Worm (Caenorhabditis elegans): ENCODE measurements around the gene algn-6.

Gene algn-6

ce11 chrII:8012071-8013031 is 27.3 kb upstream of the algn-6 start, which contains the start of gene DH11.2 (continued):
- TF ChIP-seq attf-3 (GFP tag; conservative IDR thresholded peaks at IDR 0.05), result no peak

- TF ChIP-seq pha-4 (tag; optimal IDR thresholded peaks at IDR 0.05), result peak; percentile 14
- peak; percentile 75 for TF ChIP-seq F33H1.4 (GFP tag; IDR thresholded peaks at IDR 0.05)
- peak; percentile 77; the same call in 1 of the 2 replicates for TF ChIP-seq Y67H2A.10 (GFP tag; conservative IDR thresholded peaks at IDR 0.05)
- no peak for TF ChIP-seq nhr-179 (tag; optimal IDR thresholded peaks at IDR 0.05)
- TF ChIP-seq madf-3 (GFP tag; IDR thresholded peaks at IDR 0.05), result 0 out of 2 replicates have a peak, but pooled peaks have one; percentile 73
- no peak for TF ChIP-seq tbx-9 (tag; optimal IDR thresholded peaks at IDR 0.05; ENCODE audit: borderline replicate concordance)
- no peak for TF ChIP-seq atf-7 (tag; optimal IDR thresholded peaks at IDR 0.05)
- TF ChIP-seq die-1 (tag; optimal IDR thresholded peaks at IDR 0.05), result peak; percentile 20
- TF ChIP-seq hlh-26 (GFP tag; conservative IDR thresholded peaks at IDR 0.05), result no peak
- peak; percentile 54; the same call in 1 of the 2 replicates for TF ChIP-seq K11D2.4 (GFP tag; IDR thresholded peaks at IDR 0.05)
- TF ChIP-seq pbrm-1 (GFP tag; IDR thresholded peaks at IDR 0.05), result peak; percentile 51; the same call in 1 of the 2 replicates
- TF ChIP-seq Y56A3A.18 (GFP tag; IDR thresholded peaks at IDR 0.05), result peak; percentile 63; the same call in 1 of the 2 replicates
- TF ChIP-seq akir-1 (GFP tag; optimal IDR thresholded peaks at IDR 0.05), result no peak
- no peak for TF ChIP-seq F55B11.4 (tag; optimal IDR thresholded peaks at IDR 0.05; ENCODE audit: borderline replicate concordance, insufficient read depth)
- peak; percentile 0 for TF ChIP-seq somi-1 (GFP tag; optimal IDR thresholded peaks at IDR 0.05)
- peak; percentile 26 for TF ChIP-seq attf-5 (GFP tag; optimal IDR thresholded peaks at IDR 0.05)
- TF ChIP-seq snpc-1.3 (tag; optimal IDR thresholded peaks at IDR 0.05; ENCODE audit: insufficient read depth), result no peak
- no peak for TF ChIP-seq F39B2.1 (GFP tag; IDR thresholded peaks at IDR 0.05)
- no peak for TF ChIP-seq hmg-20 (GFP tag; IDR thresholded peaks at IDR 0.05)
- no peak for TF ChIP-seq nhr-120 (GFP tag; IDR thresholded peaks at IDR 0.05)
- no peak for TF ChIP-seq F52B5.7 (tag; optimal IDR thresholded peaks at IDR 0.05)
- TF ChIP-seq repo-1 (tag; optimal IDR thresholded peaks at IDR 0.05), result peak; percentile 69
- TF ChIP-seq lin-35 (GFP tag; optimal IDR thresholded peaks at IDR 0.05), result peak in 1 of 3 experiments; percentile 66
- TF ChIP-seq sptf-2 (GFP tag; optimal IDR thresholded peaks at IDR 0.05), result no peak
- TF ChIP-seq nhr-27 (tag; optimal IDR thresholded peaks at IDR 0.05), result no peak
- no peak for TF ChIP-seq T07F8.4 (tag; optimal IDR thresholded peaks at IDR 0.05)
- no peak for TF ChIP-seq rpc-1 (optimal IDR thresholded peaks at IDR 0.05)
- no peak for TF ChIP-seq rpc-1 (tag; optimal IDR thresholded peaks at IDR 0.05)
- TF ChIP-seq rcor-1 (GFP tag; IDR thresholded peaks at IDR 0.05), result peak; percentile 87
- no peak for TF ChIP-seq lsy-27 (tag; optimal IDR thresholded peaks at IDR 0.05; ENCODE audit: borderline replicate concordance, insufficient read depth)
- TF ChIP-seq ekl-4 (GFP tag; IDR thresholded peaks at IDR 0.05), result peak; percentile 22; the same call in 1 of the 2 replicates
- peak; percentile 87 for TF ChIP-seq tlf-1 (GFP tag; optimal IDR thresholded peaks at IDR 0.05)
- no peak for TF ChIP-seq F22D6.2 (tag; optimal IDR thresholded peaks at IDR 0.05)
- TF ChIP-seq C17E4.6 (GFP tag; IDR thresholded peaks at IDR 0.05), result peak; percentile 73; the same call in 1 of the 2 replicates
- TF ChIP-seq mel-28 (tag; optimal IDR thresholded peaks at IDR 0.05; ENCODE audit: borderline replicate concordance), result no peak
- TF ChIP-seq C06A6.2 (GFP tag; conservative IDR thresholded peaks at IDR 0.05), result no peak
- TF ChIP-seq nfyb-1 (GFP tag; IDR thresholded peaks at IDR 0.05), result peak; percentile 58
- TF ChIP-seq cebp-2 (GFP tag; IDR thresholded peaks at IDR 0.05), result no peak
- no peak for TF ChIP-seq F57A8.1 (GFP tag; optimal IDR thresholded peaks at IDR 0.05)
- TF ChIP-seq ZK185.1 (tag; optimal IDR thresholded peaks at IDR 0.05; ENCODE audit: poor library complexity, severe bottlenecking), result peak; percentile 26
- peak; percentile 95 for TF ChIP-seq ceh-91 (GFP tag; IDR thresholded peaks at IDR 0.05)
- TF ChIP-seq hlh-12 (tag; optimal IDR thresholded peaks at IDR 0.05), result no peak
- no peak for TF ChIP-seq aptf-3 (GFP tag; IDR thresholded peaks at IDR 0.05)
Observed at ce11 chrII:8015483-8015938, 24.1 kb upstream of the algn-6 start.

Data from whole organism, young adult.